Fruit fly (Drosophila melanogaster) whole organism, prepupa: ENCODE data around the gene Indy.

Experiments used
- CG10669 ChIP-seq: fragments of 200-800 bp; sonication (Bioruptor generic); optimal IDR thresholded peaks from 3 replicates; lab custom pipeline; 2018; ENCODE audit warnings: missing biosample characterization, mild to moderate bottlenecking, missing genetic modification characterization, moderate library complexity
- CG3919 ChIP-seq: fragments of 200-800 bp; sonication (Bioruptor generic); optimal IDR thresholded peaks from 3 replicates; lab custom pipeline; 2016; ENCODE audit warnings: missing biosample characterization, missing genetic modification characterization

dm6 chr3L:18800100-18800841, 45.8 kb downstream of the Indy start:
- TF ChIP-seq CG3919 (peak; percentile 47), CG10669 (GFP tag; lab: Kevin White, UChicago) (no peak)
